Worm (Caenorhabditis elegans): Measurements from ENCODE around the gene F56A8.5.
"Not testable (repeated sequence)": the region's sequence is repeated elsewhere in the genome, so short reads cannot be mapped to it uniquely, and the experiment has no call there.

Gene F56A8.5

DNA sequence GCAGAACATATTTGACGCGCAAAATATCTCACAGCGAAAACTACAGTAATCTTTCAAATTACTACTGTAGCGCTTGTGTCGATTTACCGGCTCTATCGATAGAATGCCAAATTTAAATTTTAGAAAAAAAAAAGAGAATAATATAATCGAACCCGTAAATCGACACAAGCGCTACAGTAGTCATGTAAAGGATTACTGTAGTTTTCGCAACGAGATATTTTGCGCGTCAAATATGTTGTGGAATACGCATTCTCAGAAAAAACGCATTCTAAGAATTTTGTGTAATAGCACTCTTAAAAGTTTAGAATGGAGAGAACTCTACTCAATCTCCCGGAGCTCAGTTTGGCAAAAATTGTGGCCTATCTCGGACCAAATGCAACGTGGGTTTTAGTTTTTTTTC is at the start of gene F56A8.5:
Gene F56A8.5 (plus strand): TSS at position 301 of the 400 bp plus-strand sequence.
- no peak for TF ChIP-seq ztf-29 (GFP tag; IDR thresholded peaks at IDR 0.05)
- no peak for TF ChIP-seq klf-2 (GFP tag; conservative IDR thresholded peaks at IDR 0.05)
- no peak for TF ChIP-seq T22C8.4 (GFP tag; IDR thresholded peaks at IDR 0.05)
- no peak for TF ChIP-seq med-1 (GFP tag; optimal IDR thresholded peaks at IDR 0.05; ENCODE audit: insufficient read depth)
- TF ChIP-seq cog-1 (tag; optimal IDR thresholded peaks at IDR 0.05): no peak
- no peak for TF ChIP-seq ref-1 (GFP tag; conservative IDR thresholded peaks at IDR 0.05)
- no peak for TF ChIP-seq flt-1 (GFP tag; IDR thresholded peaks at IDR 0.05)
- no peak for TF ChIP-seq tab-1 (GFP tag; IDR thresholded peaks at IDR 0.05)
- TF ChIP-seq ztf-23 (GFP tag; IDR thresholded peaks at IDR 0.05): no peak

DNA sequence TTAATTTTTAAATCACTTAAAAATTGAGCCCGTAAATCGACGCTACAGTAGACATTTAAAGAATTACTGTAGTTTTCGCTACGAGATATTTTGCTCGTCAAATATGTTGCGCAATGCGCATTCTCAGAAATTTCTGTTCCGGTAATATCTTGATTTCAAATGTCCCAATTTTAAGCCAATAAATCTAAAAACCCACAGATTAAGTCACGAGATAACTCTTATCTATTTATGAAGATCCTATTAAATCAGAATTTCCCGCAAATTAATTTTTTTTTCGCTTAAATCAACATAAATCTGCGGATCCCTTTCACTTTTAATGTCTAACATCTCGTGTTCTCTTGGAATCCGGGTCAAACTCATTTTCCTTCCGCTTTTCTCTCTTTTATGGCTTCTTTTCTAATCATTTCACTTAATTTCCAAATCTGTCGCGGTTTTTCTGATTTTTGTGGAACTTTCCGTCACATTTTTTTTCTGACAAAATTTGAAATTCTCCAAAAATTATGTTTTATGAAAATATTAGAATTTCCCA is 49.1 kb upstream of the F56A8.5 start:
- TF ChIP-seq klf-2 (GFP tag; conservative IDR thresholded peaks at IDR 0.05): no peak
- no peak for TF ChIP-seq cog-1 (tag; optimal IDR thresholded peaks at IDR 0.05)
- TF ChIP-seq ref-1 (GFP tag; conservative IDR thresholded peaks at IDR 0.05): no peak
- no peak for TF ChIP-seq ztf-23 (GFP tag; IDR thresholded peaks at IDR 0.05)
- TF ChIP-seq tab-1 (GFP tag; IDR thresholded peaks at IDR 0.05): no peak
- TF ChIP-seq ztf-29 (GFP tag; IDR thresholded peaks at IDR 0.05): no peak
- no peak for TF ChIP-seq flt-1 (GFP tag; IDR thresholded peaks at IDR 0.05)

DNA sequence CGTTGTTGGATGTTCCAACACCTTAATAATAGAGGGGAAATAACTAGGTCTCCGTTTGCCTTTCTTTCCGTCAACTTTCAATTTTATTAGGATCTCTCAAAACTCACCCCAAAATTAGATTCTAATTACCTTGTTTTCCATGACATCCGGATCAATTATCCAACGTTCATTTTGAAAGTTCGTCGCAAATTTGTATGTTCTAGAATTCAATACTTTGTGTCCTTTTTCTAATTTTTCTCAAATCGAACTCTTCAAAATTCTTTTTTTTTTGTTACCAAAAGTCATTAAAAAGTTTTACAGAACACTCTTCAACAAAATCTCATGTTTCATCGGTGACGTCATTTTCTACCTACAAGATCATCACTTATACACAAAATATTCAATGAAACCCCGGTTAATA is 42.9 kb upstream of the F56A8.5 start, which contains the start of gene Y43F4A.1:
Gene Y43F4A.1 (plus strand): TSS at position 301 of the 400 bp plus-strand sequence.
- no peak for TF ChIP-seq ztf-23 (GFP tag; IDR thresholded peaks at IDR 0.05)
- TF ChIP-seq T22C8.4 (GFP tag; IDR thresholded peaks at IDR 0.05): no peak
- TF ChIP-seq med-1 (GFP tag; optimal IDR thresholded peaks at IDR 0.05; ENCODE audit: insufficient read depth): no peak
- TF ChIP-seq klf-2 (GFP tag; conservative IDR thresholded peaks at IDR 0.05): no peak
- TF ChIP-seq flt-1 (GFP tag; IDR thresholded peaks at IDR 0.05): no peak
- TF ChIP-seq cog-1 (tag; optimal IDR thresholded peaks at IDR 0.05): no peak
- TF ChIP-seq ztf-29 (GFP tag; IDR thresholded peaks at IDR 0.05): no peak
- no peak for TF ChIP-seq tab-1 (GFP tag; IDR thresholded peaks at IDR 0.05)
- no peak for TF ChIP-seq ref-1 (GFP tag; conservative IDR thresholded peaks at IDR 0.05)

DNA sequence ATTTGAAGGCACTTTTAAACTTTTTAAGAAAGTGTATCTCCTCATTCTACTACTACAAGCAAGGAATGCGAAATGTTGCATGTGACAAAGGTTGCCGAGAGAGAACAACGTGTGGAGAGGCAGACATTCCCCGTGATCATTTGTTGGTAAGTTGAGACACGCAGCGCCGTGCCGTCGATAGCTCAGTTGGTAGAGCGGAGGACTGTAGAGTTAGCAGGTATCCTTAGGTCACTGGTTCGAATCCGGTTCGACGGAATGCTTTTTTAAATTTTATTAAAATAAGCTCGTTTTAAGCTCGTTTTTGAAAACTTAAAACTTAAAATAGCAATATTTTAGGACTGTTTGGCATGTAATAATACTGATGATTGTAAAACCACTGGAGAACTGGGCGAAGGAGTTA is 41.3 kb upstream of the F56A8.5 start:
- TF ChIP-seq ztf-23 (GFP tag; IDR thresholded peaks at IDR 0.05) (0 out of 2 replicates have a peak, but pooled peaks have one; percentile 48), flt-1 (GFP tag; IDR thresholded peaks at IDR 0.05) (peak; percentile 50; the same call in 1 of the 2 replicates), tab-1 (GFP tag; IDR thresholded peaks at IDR 0.05) (peak; percentile 71), ref-1 (GFP tag; conservative IDR thresholded peaks at IDR 0.05) (no peak; the same call in 1 of the 2 replicates)

DNA sequence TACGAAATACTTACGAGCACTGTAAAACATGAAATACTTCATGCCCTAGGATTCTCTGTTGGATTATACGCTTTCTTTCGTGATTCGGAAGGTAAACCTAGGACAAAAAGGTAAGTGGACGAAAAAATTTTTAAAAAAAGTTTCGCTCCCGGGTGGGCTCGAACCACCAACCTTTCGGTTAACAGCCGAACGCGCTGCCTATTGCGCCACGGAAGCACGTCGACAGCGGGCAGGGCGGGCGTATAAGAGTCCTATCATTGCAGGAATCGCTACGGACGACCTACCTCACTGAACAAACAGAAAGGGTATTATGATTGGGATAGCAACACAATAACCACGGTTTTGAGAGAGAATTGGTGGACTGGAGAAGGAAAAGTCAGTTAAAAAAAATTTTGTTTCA is 40.6 kb upstream of the F56A8.5 start:
- TF ChIP-seq klf-2 (GFP tag; conservative IDR thresholded peaks at IDR 0.05) (peak; percentile 68; the same call in 1 of the 2 replicates), ref-1 (GFP tag; conservative IDR thresholded peaks at IDR 0.05) (peak; percentile 74), cog-1 (tag; optimal IDR thresholded peaks at IDR 0.05) (no peak), flt-1 (GFP tag; IDR thresholded peaks at IDR 0.05) (peak; percentile 89), T22C8.4 (GFP tag; IDR thresholded peaks at IDR 0.05) (0 out of 2 replicates have a peak, but pooled peaks have one; percentile 57), ztf-23 (GFP tag; IDR thresholded peaks at IDR 0.05) (peak; percentile 69), med-1 (GFP tag; optimal IDR thresholded peaks at IDR 0.05; ENCODE audit: insufficient read depth) (no peak), tab-1 (GFP tag; IDR thresholded peaks at IDR 0.05) (peak; percentile 85), ztf-29 (GFP tag; IDR thresholded peaks at IDR 0.05) (peak; percentile 53; the same call in 1 of the 2 replicates)

DNA sequence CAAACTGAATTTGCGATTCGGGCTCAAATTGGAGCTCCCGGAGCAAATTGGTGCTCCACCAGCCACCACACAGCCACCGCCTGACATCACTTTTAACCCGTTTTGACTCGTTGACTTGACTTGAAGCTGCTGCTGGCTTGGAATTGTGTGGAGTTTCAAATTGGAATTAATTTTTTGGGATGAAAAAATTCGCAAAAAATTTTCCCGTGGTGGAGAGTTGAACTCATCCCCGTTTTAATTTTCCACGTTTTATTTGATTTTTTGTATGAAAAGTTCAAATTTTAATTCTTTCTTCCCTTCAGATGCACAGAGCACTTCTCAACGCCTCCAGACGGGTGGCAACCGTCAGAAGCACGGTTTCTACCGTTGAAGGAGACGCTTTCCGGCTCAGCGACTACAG is 20.4 kb upstream of the F56A8.5 start, which contains the start of gene Y43F4A.4:
Gene Y43F4A.4 (plus strand): TSS at position 301 of the 400 bp plus-strand sequence.
- not testable (repeated sequence) for TF ChIP-seq cog-1 (tag; optimal IDR thresholded peaks at IDR 0.05); ztf-29 (GFP tag; IDR thresholded peaks at IDR 0.05); tab-1 (GFP tag; IDR thresholded peaks at IDR 0.05)

DNA sequence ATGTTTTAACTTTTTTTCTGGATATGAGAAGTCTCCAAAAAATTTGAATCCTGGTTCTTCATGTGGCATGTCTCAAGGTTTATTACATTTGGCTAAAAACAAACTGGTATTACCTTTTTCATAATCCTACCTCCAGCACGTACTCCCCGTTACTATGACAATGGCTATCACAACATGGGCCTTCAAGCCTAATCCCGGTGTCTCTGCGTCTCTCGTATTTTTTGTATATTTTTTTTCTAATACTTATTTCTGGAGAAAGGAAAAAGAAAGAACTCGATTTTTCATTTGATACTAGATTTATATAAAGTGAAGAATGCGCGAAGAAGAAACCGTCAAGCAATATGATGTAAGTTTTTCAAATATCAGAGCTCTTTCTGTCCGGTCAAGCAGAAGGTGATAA is 19.4 kb upstream of the F56A8.5 start, which contains the start of gene anoh-1:
Gene anoh-1 (plus strand): TSS at position 301 of the 400 bp plus-strand sequence.
- TF ChIP-seq klf-2 (GFP tag; conservative IDR thresholded peaks at IDR 0.05) (no peak), cog-1 (tag; optimal IDR thresholded peaks at IDR 0.05) (no peak), med-1 (GFP tag; optimal IDR thresholded peaks at IDR 0.05; ENCODE audit: insufficient read depth) (no peak), T22C8.4 (GFP tag; IDR thresholded peaks at IDR 0.05) (no peak), flt-1 (GFP tag; IDR thresholded peaks at IDR 0.05) (no peak), ztf-29 (GFP tag; IDR thresholded peaks at IDR 0.05) (no peak), ref-1 (GFP tag; conservative IDR thresholded peaks at IDR 0.05) (no peak), tab-1 (GFP tag; IDR thresholded peaks at IDR 0.05) (no peak), ztf-23 (GFP tag; IDR thresholded peaks at IDR 0.05) (no peak)

DNA sequence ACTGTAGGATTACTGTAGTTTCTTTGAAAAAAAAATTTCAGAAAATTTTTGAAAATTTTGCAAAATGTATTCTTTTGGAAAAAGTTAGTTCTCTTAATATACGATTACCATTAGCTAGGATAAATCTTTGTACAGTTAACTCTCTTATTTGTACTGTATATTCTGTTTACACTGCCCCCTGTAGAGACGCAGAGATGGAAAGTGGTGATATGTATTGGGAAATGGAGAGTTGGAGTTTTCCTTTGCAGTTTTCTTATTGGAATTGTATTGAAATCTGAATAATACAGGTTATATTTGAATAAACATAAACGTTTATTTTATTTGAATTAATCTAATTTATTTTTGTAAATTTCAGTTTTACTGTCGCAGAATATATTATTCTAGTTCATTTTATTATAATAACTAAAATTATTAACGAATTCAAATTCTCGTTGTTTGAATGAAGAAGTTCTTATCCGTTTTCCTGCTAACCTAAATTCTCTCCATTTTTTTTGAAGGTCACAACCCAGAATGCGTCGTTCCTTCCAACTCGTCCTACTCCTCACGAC is 11.4 kb upstream of the F56A8.5 start, which contains the start of gene F56A8.9:
Gene F56A8.9 (plus strand): TSS at position 498 of the 548 bp plus-strand sequence.
- TF ChIP-seq T22C8.4 (GFP tag; IDR thresholded peaks at IDR 0.05) (no peak), ref-1 (GFP tag; conservative IDR thresholded peaks at IDR 0.05) (no peak), med-1 (GFP tag; optimal IDR thresholded peaks at IDR 0.05; ENCODE audit: insufficient read depth) (no peak), ztf-23 (GFP tag; IDR thresholded peaks at IDR 0.05) (no peak), tab-1 (GFP tag; IDR thresholded peaks at IDR 0.05) (no peak), ztf-29 (GFP tag; IDR thresholded peaks at IDR 0.05) (no peak), cog-1 (tag; optimal IDR thresholded peaks at IDR 0.05) (no peak), klf-2 (GFP tag; conservative IDR thresholded peaks at IDR 0.05) (no peak), flt-1 (GFP tag; IDR thresholded peaks at IDR 0.05) (no peak)

DNA sequence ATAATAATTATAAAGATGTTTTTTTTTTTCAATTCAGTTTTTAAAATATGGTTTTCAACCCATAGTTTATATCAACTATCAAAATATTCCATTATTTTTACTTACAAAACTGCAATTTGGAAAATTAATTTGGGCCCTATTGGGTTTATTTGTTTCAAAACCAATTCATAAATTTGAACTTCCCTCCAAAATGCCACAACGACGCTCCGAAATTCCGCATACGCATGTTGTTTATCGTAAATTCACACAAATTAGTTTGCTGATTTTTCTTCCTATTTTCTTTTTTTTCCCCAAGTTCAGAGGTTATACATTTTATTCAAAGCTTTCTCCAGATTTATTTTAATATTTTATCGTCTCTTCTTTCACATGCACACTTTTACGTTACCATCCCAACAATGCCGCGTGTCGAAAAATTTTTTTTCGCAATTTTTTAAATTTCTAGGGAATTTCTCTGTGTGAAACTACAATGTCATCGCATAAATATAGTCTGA is 9.2 kb upstream of the F56A8.5 start, which contains the start of gene F56A8.3:
Gene F56A8.3 (plus strand): TSS at position 441 of the 491 bp plus-strand sequence.
- TF ChIP-seq ztf-29 (GFP tag; IDR thresholded peaks at IDR 0.05): no peak
- no peak for TF ChIP-seq med-1 (GFP tag; optimal IDR thresholded peaks at IDR 0.05; ENCODE audit: insufficient read depth)
- TF ChIP-seq klf-2 (GFP tag; conservative IDR thresholded peaks at IDR 0.05): no peak
- no peak for TF ChIP-seq tab-1 (GFP tag; IDR thresholded peaks at IDR 0.05)
- TF ChIP-seq ref-1 (GFP tag; conservative IDR thresholded peaks at IDR 0.05): no peak
- no peak for TF ChIP-seq cog-1 (tag; optimal IDR thresholded peaks at IDR 0.05)
- no peak for TF ChIP-seq flt-1 (GFP tag; IDR thresholded peaks at IDR 0.05)
- no peak for TF ChIP-seq ztf-23 (GFP tag; IDR thresholded peaks at IDR 0.05)
- TF ChIP-seq T22C8.4 (GFP tag; IDR thresholded peaks at IDR 0.05): no peak
